Worm (Caenorhabditis elegans) whole organism, L3 larva: ENCODE results near the gene chat-1.

Experiments used
- aly-2 ChIP-seq: fragments of 150-350 bp; optimal IDR thresholded peaks from 2 replicates; lab custom pipeline; 2014; ENCODE audit warnings: missing biosample characterization, missing genetic modification characterization
- elt-2 ChIP-seq: sonication (generic microtip); optimal IDR thresholded peaks from 2 replicates; lab custom pipeline; 2016; ENCODE audit warnings: missing genetic modification reagents, mild to moderate bottlenecking, missing genetic modification characterization, missing compliant biosample characterization
- nhr-23 ChIP-seq: fragments of 150-350 bp; optimal IDR thresholded peaks from 2 replicates; lab custom pipeline; 2014; ENCODE audit warnings: missing biosample characterization, missing genetic modification reagents, missing genetic modification characterization
- unc-39 ChIP-seq: sonication (generic microtip); optimal IDR thresholded peaks from 4 replicates; lab custom pipeline; 2017; ENCODE audit warnings: missing biosample characterization, missing genetic modification characterization

ce11 chrIV:4410526-4410925, 36.6 kb upstream of the chat-1 start:
- TF ChIP-seq aly-2 (tag; lab: Kevin White, UChicago) = no peak
- no peak for TF ChIP-seq unc-39 (tag; lab: Kevin White, UChicago)
- no peak for TF ChIP-seq nhr-23 (tag; lab: Kevin White, UChicago)
- TF ChIP-seq elt-2 (tag; lab: Kevin White, UChicago) = no peak
